Worm (Caenorhabditis elegans): ENCODE measurements around the gene tasp-1.

tasp-1 gene

ce11 chrIII:10750043-10750442 lies 9.1 kb upstream of the tasp-1 start, which contains the start of gene enu-3.6 (continued):
- TF ChIP-seq xnd-1 (tag; optimal IDR thresholded peaks at IDR 0.05) (peak; percentile 23), attf-6 (GFP tag; IDR thresholded peaks at IDR 0.05) (0 out of 2 replicates have a peak, but pooled peaks have one; percentile 38)

- no peak for TF ChIP-seq sdz-38 (tag; optimal IDR thresholded peaks at IDR 0.05)
- TF ChIP-seq madf-8 (GFP tag; conservative IDR thresholded peaks at IDR 0.05), result no peak
- no peak for TF ChIP-seq lsy-27 (tag; optimal IDR thresholded peaks at IDR 0.05; ENCODE audit: borderline replicate concordance, insufficient read depth)
- TF ChIP-seq bed-2 (GFP tag; IDR thresholded peaks at IDR 0.05), result no peak
These were observed 4.7 kb upstream of the tasp-1 start for ce11 chrIII:10754379-10754778.

ce11 chrIII:10755480-10756066 lies 3.5 kb upstream of the tasp-1 start, which contains the start of gene hpl-2:
Gene hpl-2 (minus strand): TSS chrIII:10755530.
- TF ChIP-seq lin-35 (GFP tag; optimal IDR thresholded peaks at IDR 0.05) (peak in 1 of 3 experiments; percentile 36), ceh-40 (GFP tag; IDR thresholded peaks at IDR 0.05) (no peak)

ce11 chrIII:10757540-10757939 lies 1.6 kb upstream of the tasp-1 start, which contains the start of gene rnf-113:
Gene rnf-113 (minus strand): TSS chrIII:10757640.
- TF ChIP-seq B0019.2 (GFP tag; conservative IDR thresholded peaks at IDR 0.05), result no peak
- no peak for TF ChIP-seq ztf-25 (GFP tag; IDR thresholded peaks at IDR 0.05)
- TF ChIP-seq efl-1 (GFP tag; optimal IDR thresholded peaks at IDR 0.05), result no peak
- TF ChIP-seq dpl-1 (GFP tag; optimal IDR thresholded peaks at IDR 0.05), result no peak
- TF ChIP-seq madf-6 (GFP tag; IDR thresholded peaks at IDR 0.05), result no peak
- no peak for TF ChIP-seq tbx-9 (tag; optimal IDR thresholded peaks at IDR 0.05; ENCODE audit: borderline replicate concordance)
- no peak for TF ChIP-seq Y53F4B.3 (GFP tag; IDR thresholded peaks at IDR 0.05)
- TF ChIP-seq ztf-28 (GFP tag; IDR thresholded peaks at IDR 0.05), result no peak
- no peak for TF ChIP-seq attf-3 (GFP tag; conservative IDR thresholded peaks at IDR 0.05)
- no peak for TF ChIP-seq K11D2.4 (GFP tag; IDR thresholded peaks at IDR 0.05)
- no peak for TF ChIP-seq zim-3 (tag; optimal IDR thresholded peaks at IDR 0.05)
- TF ChIP-seq ceh-58 (GFP tag; IDR thresholded peaks at IDR 0.05), result no peak
- TF ChIP-seq F23B12.7 (tag; optimal IDR thresholded peaks at IDR 0.05; ENCODE audit: insufficient read depth), result no peak
- TF ChIP-seq C17E4.6 (GFP tag; IDR thresholded peaks at IDR 0.05), result no peak
- no peak for TF ChIP-seq athp-1 (tag; optimal IDR thresholded peaks at IDR 0.05)
- TF ChIP-seq F49E8.2 (tag; optimal IDR thresholded peaks at IDR 0.05; ENCODE audit: insufficient read depth), result no peak

- TF ChIP-seq hmg-1.2 (GFP tag; IDR thresholded peaks at IDR 0.05) (no peak), unc-130 (GFP tag; optimal IDR thresholded peaks at IDR 0.05) (no peak), ceh-79 (tag; optimal IDR thresholded peaks at IDR 0.05) (no peak), F33H1.4 (GFP tag; IDR thresholded peaks at IDR 0.05) (no peak), Y56A3A.18 (GFP tag; IDR thresholded peaks at IDR 0.05) (no peak), nhr-90 (tag; optimal IDR thresholded peaks at IDR 0.05) (no peak)
These were observed 685 bp upstream of the tasp-1 start, which contains the start of gene K01G5.10 for ce11 chrIII:10758422-10758821. Gene K01G5.10 (minus strand): TSS chrIII:10758522.

ce11 chrIII:10763032-10763431 lies 3.9 kb downstream of the tasp-1 start, which contains the start of gene dpy-28:
Gene dpy-28 (plus strand): TSS chrIII:10763131.
- TF ChIP-seq attf-3 (GFP tag; conservative IDR thresholded peaks at IDR 0.05) (no peak), aptf-3 (GFP tag; IDR thresholded peaks at IDR 0.05) (no peak), F55B11.4 (tag; optimal IDR thresholded peaks at IDR 0.05; ENCODE audit: borderline replicate concordance, insufficient read depth) (no peak), madf-10 (tag; optimal IDR thresholded peaks at IDR 0.05) (no peak), lir-1 (GFP tag; conservative IDR thresholded peaks at IDR 0.05) (no peak), ceh-91 (GFP tag; IDR thresholded peaks at IDR 0.05) (no peak), cebp-1 (GFP tag; IDR thresholded peaks at IDR 0.05) (no peak), cebp-1 (tag; optimal IDR thresholded peaks at IDR 0.05) (peak; percentile 48), cebp-2 (GFP tag; IDR thresholded peaks at IDR 0.05) (no peak), tlf-1 (GFP tag; optimal IDR thresholded peaks at IDR 0.05) (no peak), mel-28 (tag; optimal IDR thresholded peaks at IDR 0.05; ENCODE audit: borderline replicate concordance) (no peak), F33H1.4 (GFP tag; IDR thresholded peaks at IDR 0.05) (no peak), ama-1 (optimal IDR thresholded peaks at IDR 0.05) (peak; percentile 75), ama-1 (GFP tag; optimal IDR thresholded peaks at IDR 0.05) (no peak)

Measured in whole organism, young adult.